Worm (Caenorhabditis elegans): ENCODE results near the gene pept-1.

pept-1 gene

ce11 chrX:6430510-6430909 is 26.2 kb upstream of the pept-1 start, which contains the start of gene ctsa-2:
Gene ctsa-2, minus strand, starts transcription at chrX:6430610.
- TF ChIP-seq sptf-1 (tag; optimal IDR thresholded peaks at IDR 0.05) (no peak), mep-1 (tag; optimal IDR thresholded peaks at IDR 0.05) (no peak), mls-2 (tag; optimal IDR thresholded peaks at IDR 0.05) (no peak), snpc-4 (tag; optimal IDR thresholded peaks at IDR 0.05) (no peak), ces-1 (GFP tag; optimal IDR thresholded peaks at IDR 0.05) (no peak), ztf-11 (tag; optimal IDR thresholded peaks at IDR 0.05) (no peak)

- TF ChIP-seq unc-120 (tag; optimal IDR thresholded peaks at IDR 0.05; ENCODE audit: poor library complexity, severe bottlenecking), result no peak
- TF ChIP-seq snpc-4 (tag; optimal IDR thresholded peaks at IDR 0.05), result no peak
- no peak for TF ChIP-seq nhr-12 (tag; optimal IDR thresholded peaks at IDR 0.05)
- no peak for TF ChIP-seq zip-8 (tag; optimal IDR thresholded peaks at IDR 0.05)
- TF ChIP-seq mab-5 (tag; optimal IDR thresholded peaks at IDR 0.05), result no peak
- no peak for TF ChIP-seq unc-62 (GFP tag; optimal IDR thresholded peaks at IDR 0.05)
- no peak for TF ChIP-seq nhr-237 (tag; optimal IDR thresholded peaks at IDR 0.05)
Measured at ce11 chrX:6433688-6434087, 23.0 kb upstream of the pept-1 start, which contains the start of gene K10C2.2. Gene K10C2.2, minus strand, starts transcription at chrX:6433788.

- no peak for TF ChIP-seq lin-32 (GFP tag; optimal IDR thresholded peaks at IDR 0.05)
- no peak for TF ChIP-seq tbx-8 (GFP tag; optimal IDR thresholded peaks at IDR 0.05)
- no peak for TF ChIP-seq zip-8 (tag; optimal IDR thresholded peaks at IDR 0.05)
- TF ChIP-seq mep-1 (tag; optimal IDR thresholded peaks at IDR 0.05), result no peak
- TF ChIP-seq mls-2 (tag; optimal IDR thresholded peaks at IDR 0.05), result no peak
- TF ChIP-seq nhr-237 (tag; optimal IDR thresholded peaks at IDR 0.05), result no peak
- no peak for TF ChIP-seq unc-62 (GFP tag; optimal IDR thresholded peaks at IDR 0.05)
- no peak for TF ChIP-seq nhr-2 (tag; optimal IDR thresholded peaks at IDR 0.05)
- TF ChIP-seq ceh-43 (GFP tag; optimal IDR thresholded peaks at IDR 0.05), result no peak
- no peak for TF ChIP-seq M03D4.4 (tag; optimal IDR thresholded peaks at IDR 0.05)
Measured at ce11 chrX:6435812-6436211, 20.9 kb upstream of the pept-1 start.

- no peak for TF ChIP-seq elt-3 (tag; optimal IDR thresholded peaks at IDR 0.05)
- no peak for TF ChIP-seq blmp-1 (tag; optimal IDR thresholded peaks at IDR 0.05)
- no peak for TF ChIP-seq flh-1 (GFP tag; optimal IDR thresholded peaks at IDR 0.05)
- TF ChIP-seq M03D4.4 (tag; optimal IDR thresholded peaks at IDR 0.05), result no peak
- no peak for TF ChIP-seq ceh-83 (GFP tag; optimal IDR thresholded peaks at IDR 0.05)
- TF ChIP-seq lin-13 (tag; optimal IDR thresholded peaks at IDR 0.05), result no peak
- TF ChIP-seq nhr-12 (tag; optimal IDR thresholded peaks at IDR 0.05), result no peak
- TF ChIP-seq mep-1 (tag; optimal IDR thresholded peaks at IDR 0.05), result no peak
- no peak for TF ChIP-seq drap-1 (GFP tag; optimal IDR thresholded peaks at IDR 0.05)
- no peak for TF ChIP-seq ces-1 (GFP tag; optimal IDR thresholded peaks at IDR 0.05)
- TF ChIP-seq mls-2 (tag; optimal IDR thresholded peaks at IDR 0.05), result no peak
- TF ChIP-seq zip-8 (tag; optimal IDR thresholded peaks at IDR 0.05), result no peak
- no peak for TF ChIP-seq tbx-8 (GFP tag; optimal IDR thresholded peaks at IDR 0.05)
- TF ChIP-seq ceh-43 (GFP tag; optimal IDR thresholded peaks at IDR 0.05), result no peak
- no peak for TF ChIP-seq elt-1 (tag; optimal IDR thresholded peaks at IDR 0.05; ENCODE audit: borderline replicate concordance, insufficient read depth)
Measured at ce11 chrX:6437545-6437944, 19.1 kb upstream of the pept-1 start, which contains the start of gene K10C2.8. Gene K10C2.8, minus strand, starts transcription at chrX:6437645.

- no peak for TF ChIP-seq unc-62 (GFP tag; optimal IDR thresholded peaks at IDR 0.05)
Measured at ce11 chrX:6440464-6440863, 16.2 kb upstream of the pept-1 start, which contains the start of gene K10C2.14. Gene K10C2.14, minus strand, starts transcription at chrX:6440564.

- TF ChIP-seq elt-3 (tag; optimal IDR thresholded peaks at IDR 0.05) (no peak), nhr-2 (tag; optimal IDR thresholded peaks at IDR 0.05) (no peak), zip-8 (tag; optimal IDR thresholded peaks at IDR 0.05) (no peak), tbx-8 (GFP tag; optimal IDR thresholded peaks at IDR 0.05) (no peak), bed-3 (GFP tag; optimal IDR thresholded peaks at IDR 0.05) (no peak), ham-2 (GFP tag; optimal IDR thresholded peaks at IDR 0.05) (no peak), sptf-1 (tag; optimal IDR thresholded peaks at IDR 0.05) (no peak), elt-1 (tag; optimal IDR thresholded peaks at IDR 0.05; ENCODE audit: borderline replicate concordance, insufficient read depth) (no peak), hlh-1 (tag; optimal IDR thresholded peaks at IDR 0.05) (no peak), drap-1 (GFP tag; optimal IDR thresholded peaks at IDR 0.05) (no peak), pha-4 (tag; optimal IDR thresholded peaks at IDR 0.05) (no peak), unc-39 (tag; optimal IDR thresholded peaks at IDR 0.05) (no peak)
Measured at ce11 chrX:6443373-6443772, 13.3 kb upstream of the pept-1 start, which contains the start of gene K10C2.7. Gene K10C2.7, minus strand, starts transcription at chrX:6443473.

Data from whole organism, mixed stage, embryonic.